Fruit fly (Drosophila melanogaster) whole organism, wandering third instar larva: ENCODE results near the gene phol.

Source experiments
- CG9705 ChIP-seq: fragments of 200-800 bp; sonication (Bioruptor generic); optimal IDR thresholded peaks from 2 replicates; lab custom pipeline; 2018; ENCODE audit warnings: missing biosample characterization, mild to moderate bottlenecking, missing genetic modification characterization
- CrebA ChIP-seq: fragments of 200-800 bp; sonication (Bioruptor generic); optimal IDR thresholded peaks from 2 replicates; lab custom pipeline; 2016; ENCODE audit warnings: missing biosample characterization, mild to moderate bottlenecking, missing genetic modification characterization, borderline replicate concordance
- Dif ChIP-seq: fragments of 200-275, 200-300 bp; sonication (Bioruptor generic); optimal IDR thresholded peaks from 2 replicates; lab custom pipeline; 2018; ENCODE audit warnings: missing biosample characterization, missing genetic modification characterization; ENCODE audit not compliant: partially characterized antibody
- Jra ChIP-seq: sonication (Bioruptor generic); optimal IDR thresholded peaks from 2 replicates; lab custom pipeline; 2016; ENCODE audit warnings: missing biosample characterization, missing genetic modification characterization
- OdsH ChIP-seq: fragments of 200-800 bp; sonication (Bioruptor generic); optimal IDR thresholded peaks from 2 replicates; lab custom pipeline; 2016; ENCODE audit warnings: missing biosample characterization, mild to moderate bottlenecking, missing genetic modification characterization
- Rel ChIP-seq, 2 experiments: fragments of 200-800 bp; sonication (Bioruptor generic) in 1 of 2; optimal IDR thresholded peaks; 2 replicates in 1 of 2; 3 replicates in 1 of 2; lab custom pipeline; 2016 to 2019; ENCODE audit warnings: mild to moderate bottlenecking in 2 of 2, missing biosample characterization in 2 of 2, missing genetic modification characterization in 2 of 2, moderate library complexity in 1 of 2
- ey ChIP-seq: fragments of 200-800 bp; sonication (Bioruptor generic); optimal IDR thresholded peaks from 2 replicates; lab custom pipeline; 2016; ENCODE audit warnings: missing biosample characterization, missing genetic modification characterization
- fru ChIP-seq: fragments of 200-800 bp; sonication (Bioruptor generic); optimal IDR thresholded peaks from 3 replicates; lab custom pipeline; 2016; ENCODE audit warnings: missing biosample characterization, mild to moderate bottlenecking, missing genetic modification characterization
- h ChIP-seq: fragments of 200-800 bp; sonication (Bioruptor generic); optimal IDR thresholded peaks from 3 replicates; lab custom pipeline; 2016; ENCODE audit warnings: missing biosample characterization, mild to moderate bottlenecking, missing genetic modification characterization
- pan ChIP-seq: fragments of >200 bp; optimal IDR thresholded peaks from 2 replicates; lab custom pipeline; 2017
- psq ChIP-seq: fragments of 200-800 bp; sonication (Bioruptor generic); optimal IDR thresholded peaks from 3 replicates; lab custom pipeline; 2017; ENCODE audit warnings: missing biosample characterization, mild to moderate bottlenecking, missing genetic modification characterization, moderate library complexity
- sage ChIP-seq: fragments of 200-800 bp; sonication (Bioruptor generic); optimal IDR thresholded peaks from 2 replicates; lab custom pipeline; 2016; ENCODE audit warnings: missing biosample characterization, mild to moderate bottlenecking, missing genetic modification characterization
- usp ChIP-seq: fragments of >200 bp; optimal IDR thresholded peaks from 2 replicates; lab custom pipeline; 2017; ENCODE audit warnings: missing biosample characterization, missing genetic modification characterization
- woc ChIP-seq: sonication (Bioruptor generic); optimal IDR thresholded peaks from 2 replicates; lab custom pipeline; 2016; ENCODE audit warnings: missing biosample characterization, mild to moderate bottlenecking, missing genetic modification characterization

DNA sequence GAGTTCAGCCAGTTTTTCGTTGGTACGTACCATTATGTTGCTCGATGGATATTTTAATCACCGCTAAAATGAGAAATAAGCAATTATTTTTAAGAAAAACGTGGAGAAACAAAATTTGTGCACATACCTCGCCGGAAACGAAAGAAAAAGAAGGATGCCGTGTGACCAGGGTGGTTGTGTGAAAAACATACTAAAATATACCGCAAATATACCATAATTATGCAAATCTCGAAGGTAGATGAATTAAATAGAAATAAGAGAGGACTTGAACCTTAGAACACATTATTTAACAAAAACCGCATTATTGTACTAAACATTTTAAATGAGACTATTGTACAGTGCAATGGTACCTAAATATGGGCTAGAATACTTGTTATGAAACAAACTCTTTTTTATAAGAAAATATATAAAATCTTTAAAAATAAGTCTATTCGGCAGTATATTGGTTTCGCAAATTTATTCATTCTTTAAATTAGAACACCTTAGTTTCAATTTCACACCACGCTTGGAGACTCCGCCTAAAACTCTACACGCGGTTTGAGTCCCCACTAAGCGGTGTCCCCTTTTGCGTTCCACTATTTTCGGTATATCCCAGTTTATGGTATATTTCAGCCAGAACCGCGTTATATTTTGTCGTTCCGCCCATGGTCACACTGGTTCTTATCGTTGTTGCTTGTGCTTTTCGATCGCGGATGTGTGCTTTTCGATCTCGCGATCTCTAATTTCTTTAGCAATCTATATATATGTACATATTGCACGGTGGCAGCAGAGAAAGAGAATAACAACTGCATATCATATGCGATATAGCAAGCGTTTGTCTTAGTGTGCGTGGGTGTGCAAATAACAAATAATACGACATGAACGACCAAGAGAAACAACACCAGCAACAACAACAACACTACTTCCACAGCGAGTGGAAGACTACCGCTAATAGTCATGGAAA, 26.1 kb downstream of the phol start, which contains the start of the genes RpS17 and MTF-1:
- peak; percentile 22 for TF ChIP-seq fru (GFP tag; lab: Kevin White, UChicago)
- TF ChIP-seq OdsH (GFP tag; lab: Kevin White, UChicago), result peak; percentile 30
- TF ChIP-seq pan (lab: Kevin White, UChicago), result no peak
- no peak for TF ChIP-seq Dif (GFP tag; lab: Kevin White, UChicago)
- TF ChIP-seq woc (GFP tag; lab: Kevin White, UChicago), result no peak
- no peak for TF ChIP-seq CrebA (GFP tag; lab: Kevin White, UChicago)
- peak; percentile 27 for TF ChIP-seq CG9705
- TF ChIP-seq sage (GFP tag; lab: Kevin White, UChicago), result peak; percentile 20
- no peak for TF ChIP-seq Jra (GFP tag; lab: Kevin White, UChicago)
- TF ChIP-seq ey, result no peak
- peak; percentile 31 for TF ChIP-seq h (GFP tag; lab: Kevin White, UChicago)
- TF ChIP-seq usp (GFP tag; lab: Kevin White, UChicago), result no peak
- TF ChIP-seq Rel (GFP tag; optimal IDR thresholded peaks at IDR 0.05; lab: Kevin White, UChicago), result no peak
- peak; percentile 86 for TF ChIP-seq Rel (tag; optimal IDR thresholded peaks at IDR 0.05; lab: Kevin White, UChicago)
- peak; percentile 9 for TF ChIP-seq psq (GFP tag; lab: Kevin White, UChicago)
